Fruit fly (Drosophila melanogaster) whole organism, embryonic: ENCODE results near the gene CG33298.
A peak's percentile ranks its signal among the peaks of the same experiment; 100 is the strongest.

Experiments used
- CG10267 ChIP-seq: fragments of 200-800 bp; sonication (Bioruptor generic); optimal IDR thresholded peaks from 2 replicates; lab custom pipeline; 2018; ENCODE audit warnings: missing biosample characterization, mild to moderate bottlenecking, missing genetic modification characterization, moderate library complexity
- CG10366 ChIP-seq: fragments of 200-800 bp; sonication (Bioruptor generic); IDR thresholded peaks from 2 replicates; pipeline ENCODE4 v1.3.6; 2022; ENCODE audit warnings: missing biosample characterization, missing genetic modification characterization
- CG10462 ChIP-seq: fragments of 200-800 bp; sonication (Bioruptor generic); optimal IDR thresholded peaks from 2 replicates; lab custom pipeline; 2016; ENCODE audit warnings: missing biosample characterization, missing genetic modification characterization
- CG11085 ChIP-seq: fragments of 200-800 bp; sonication (Bioruptor generic); IDR thresholded peaks from 2 replicates; pipeline ENCODE4 v1.3.6; 2022; ENCODE audit warnings: missing biosample characterization, missing genetic modification characterization
- CG11398 ChIP-seq: fragments of 200-800 bp; sonication (Bioruptor generic); optimal IDR thresholded peaks from 2 replicates; lab custom pipeline; 2016; ENCODE audit warnings: missing biosample characterization, missing genetic modification characterization
- CG11560 ChIP-seq: fragments of 200-800 bp; sonication (Bioruptor generic); IDR thresholded peaks from 3 replicates; pipeline ENCODE4 v1.3.6; 2022; ENCODE audit warnings: missing biosample characterization, missing genetic modification characterization
- CG1233 ChIP-seq: fragments of 200-800 bp; sonication (Bioruptor generic); optimal IDR thresholded peaks from 4 replicates; lab custom pipeline; 2018; ENCODE audit warnings: missing biosample characterization, mild to moderate bottlenecking, missing genetic modification characterization
- CG18619 ChIP-seq: fragments of 200-800 bp; sonication (Bioruptor generic); optimal IDR thresholded peaks from 3 replicates; lab custom pipeline; 2017; ENCODE audit warnings: missing biosample characterization, mild to moderate bottlenecking, missing genetic modification characterization
- CG2875 ChIP-seq: fragments of 200-800 bp; sonication (Bioruptor generic); optimal IDR thresholded peaks from 2 replicates; lab custom pipeline; 2017; ENCODE audit warnings: missing biosample characterization, mild to moderate bottlenecking, missing genetic modification characterization, missing genetic modification reagents
- CG4282 ChIP-seq: fragments of 200-800 bp; sonication (Bioruptor generic); optimal IDR thresholded peaks from 2 replicates; lab custom pipeline; 2016; ENCODE audit warnings: missing biosample characterization, missing genetic modification characterization
- CG43689 ChIP-seq: fragments of 200-800 bp; sonication (Bioruptor generic); IDR thresholded peaks from 2 replicates; pipeline ENCODE4 v1.3.6; 2022; ENCODE audit warnings: missing biosample characterization, missing genetic modification characterization
- CG4820 ChIP-seq: fragments of 200-800 bp; sonication (Bioruptor generic); optimal IDR thresholded peaks from 3 replicates; lab custom pipeline; 2016; ENCODE audit warnings: missing biosample characterization, missing genetic modification characterization
- CG5953 ChIP-seq: fragments of 200-800 bp; sonication (Bioruptor generic); IDR thresholded peaks from 2 replicates; pipeline ENCODE4 v1.3.6; 2022; ENCODE audit warnings: missing biosample characterization, missing genetic modification characterization
- CG6791 ChIP-seq: fragments of 200-800 bp; sonication (Bioruptor generic); IDR thresholded peaks from 3 replicates; pipeline ENCODE4 v1.3.6; 2022; ENCODE audit warnings: missing biosample characterization, missing genetic modification characterization; ENCODE audit not compliant: partially characterized antibody
- CG8290 ChIP-seq, 3 experiments: fragments of 200-800 bp; sonication (Bioruptor generic); optimal IDR thresholded peaks; 2 replicates each; lab custom pipeline; 2016 to 2019; ENCODE audit warnings: missing biosample characterization in 3 of 3, missing genetic modification characterization in 3 of 3, mild to moderate bottlenecking in 2 of 3, moderate library complexity in 1 of 3
- CG9817 ChIP-seq: fragments of 200-800 bp; sonication (Bioruptor generic); optimal IDR thresholded peaks from 2 replicates; lab custom pipeline; 2018; ENCODE audit warnings: missing biosample characterization, mild to moderate bottlenecking, missing genetic modification characterization, moderate library complexity
- D ChIP-seq, 2 experiments: fragments of 200-800 bp in 1 of 2; fragments of >200 bp in 1 of 2; sonication (Bioruptor generic) in 1 of 2; optimal IDR thresholded peaks; 2 replicates in 1 of 2; 3 replicates in 1 of 2; lab custom pipeline; 2017; ENCODE audit warnings: mild to moderate bottlenecking in 1 of 2, missing biosample characterization in 1 of 2, missing genetic modification characterization in 1 of 2, missing genetic modification reagents in 1 of 2
- Dek ChIP-seq: fragments of 200-800 bp; sonication (Bioruptor generic); optimal IDR thresholded peaks from 3 replicates; lab custom pipeline; 2019; ENCODE audit warnings: missing biosample characterization, mild to moderate bottlenecking, missing genetic modification characterization, moderate library complexity
- Dref ChIP-seq: fragments of 200-800 bp; sonication (Bioruptor generic); IDR thresholded peaks from 2 replicates; pipeline ENCODE4 v1.3.6; 2022; ENCODE audit warnings: missing biosample characterization, missing genetic modification characterization
- Hand ChIP-seq: fragments of 200-800 bp; sonication (Bioruptor generic); optimal IDR thresholded peaks from 2 replicates; lab custom pipeline; 2017; ENCODE audit warnings: mild to moderate bottlenecking, missing biosample characterization, missing genetic modification reagents, missing genetic modification characterization
- Hmx ChIP-seq: fragments of 200-800 bp; sonication (Bioruptor generic); optimal IDR thresholded peaks from 2 replicates; lab custom pipeline; 2016; ENCODE audit warnings: missing biosample characterization, missing genetic modification characterization
- Meics ChIP-seq: fragments of 200-800 bp; sonication (Bioruptor generic); optimal IDR thresholded peaks from 2 replicates; lab custom pipeline; 2017; ENCODE audit warnings: missing biosample characterization, mild to moderate bottlenecking, missing genetic modification characterization
- Mrtf ChIP-seq: fragments of 200-800 bp; sonication (Bioruptor generic); IDR thresholded peaks from 3 replicates; pipeline ENCODE4 v1.3.6; 2022; ENCODE audit warnings: missing biosample characterization, missing genetic modification characterization
- Nf-YA ChIP-seq: fragments of 200-800 bp; sonication (Bioruptor generic); IDR thresholded peaks from 2 replicates; pipeline ENCODE4 v1.3.6; 2022; ENCODE audit warnings: missing biosample characterization, missing genetic modification characterization
- Oli ChIP-seq: fragments of 200-800 bp; sonication (Bioruptor generic); optimal IDR thresholded peaks from 2 replicates; lab custom pipeline; 2018; ENCODE audit warnings: missing biosample characterization, mild to moderate bottlenecking, missing genetic modification characterization, moderate library complexity
- Ravus ChIP-seq: fragments of 200-800 bp; sonication (Bioruptor generic); IDR thresholded peaks from 2 replicates; pipeline ENCODE4 v1.3.6; 2022; ENCODE audit warnings: missing biosample characterization, missing genetic modification characterization
- Sry-β ChIP-seq: fragments of 200-800 bp; sonication (Bioruptor generic); optimal IDR thresholded peaks from 2 replicates; lab custom pipeline; 2018; ENCODE audit warnings: missing biosample characterization, mild to moderate bottlenecking, missing genetic modification characterization, moderate library complexity
- Sry-δ ChIP-seq: fragments of 200-800 bp; sonication (Bioruptor generic); optimal IDR thresholded peaks from 2 replicates; lab custom pipeline; 2016; ENCODE audit warnings: missing biosample characterization, missing genetic modification characterization
- amos ChIP-seq: fragments of 200-800 bp; sonication (Bioruptor generic); IDR thresholded peaks from 2 replicates; pipeline ENCODE4 v1.3.6; 2022; ENCODE audit warnings: missing biosample characterization, missing genetic modification characterization; ENCODE audit not compliant: partially characterized antibody
- ap ChIP-seq: fragments of 200-800 bp; sonication (Bioruptor generic); IDR thresholded peaks from 2 replicates; pipeline ENCODE4 v1.3.6; 2022; ENCODE audit warnings: missing biosample characterization, missing genetic modification characterization
- ato ChIP-seq: fragments of 200-800 bp; sonication (Bioruptor generic); IDR thresholded peaks from 2 replicates; pipeline ENCODE4 v1.3.6; 2022; ENCODE audit warnings: missing biosample characterization, missing genetic modification characterization; ENCODE audit not compliant: partially characterized antibody
- bcd ChIP-seq: fragments of 200-800 bp; sonication (Bioruptor generic); optimal IDR thresholded peaks from 2 replicates; lab custom pipeline; 2017; ENCODE audit warnings: missing biosample characterization, mild to moderate bottlenecking, missing genetic modification characterization
- croc ChIP-seq: fragments of 200-800 bp; sonication (Bioruptor generic); conservative IDR thresholded peaks from 3 replicates; pipeline ENCODE4 v1.3.6; 2022; ENCODE audit warnings: missing biosample characterization, missing genetic modification characterization
- cwo ChIP-seq: fragments of 200-800 bp; sonication (Bioruptor generic); optimal IDR thresholded peaks from 3 replicates; lab custom pipeline; 2017; ENCODE audit warnings: missing biosample characterization, missing genetic modification characterization, mild to moderate bottlenecking, moderate library complexity, missing genetic modification reagents
- dati ChIP-seq: fragments of 200-800 bp; sonication (Bioruptor generic); IDR thresholded peaks from 2 replicates; pipeline ENCODE4 v1.3.6; 2022; ENCODE audit warnings: missing biosample characterization, missing genetic modification characterization
- emc ChIP-seq: fragments of 200-800 bp; sonication (Bioruptor generic); optimal IDR thresholded peaks from 2 replicates; lab custom pipeline; 2016; ENCODE audit warnings: missing biosample characterization, missing genetic modification characterization
- fu2 ChIP-seq: fragments of 200-800 bp; sonication (Bioruptor generic); optimal IDR thresholded peaks from 2 replicates; lab custom pipeline; 2016; ENCODE audit warnings: missing biosample characterization, missing genetic modification characterization
- gce ChIP-seq: fragments of 200-800 bp; sonication (Bioruptor generic); IDR thresholded peaks from 3 replicates; pipeline ENCODE4 v1.3.6; 2022; ENCODE audit warnings: missing biosample characterization, missing genetic modification characterization
- her ChIP-seq: fragments of 200-800 bp; sonication (Bioruptor generic); optimal IDR thresholded peaks from 2 replicates; lab custom pipeline; 2016; ENCODE audit warnings: missing biosample characterization, missing genetic modification characterization
- kay ChIP-seq: fragments of 200-800 bp; sonication (Bioruptor generic); optimal IDR thresholded peaks from 2 replicates; lab custom pipeline; 2016; ENCODE audit warnings: missing biosample characterization, missing genetic modification characterization
- otp ChIP-seq: fragments of 200-800 bp; sonication (Bioruptor generic); IDR thresholded peaks from 3 replicates; pipeline ENCODE4, ENCODE4 v1.3.6; 2022; ENCODE audit warnings: missing biosample characterization, missing genetic modification characterization
- sd ChIP-seq: fragments of 200-800 bp; sonication (Bioruptor generic); optimal IDR thresholded peaks from 3 replicates; lab custom pipeline; 2018; ENCODE audit warnings: missing biosample characterization, mild to moderate bottlenecking, missing genetic modification characterization, moderate library complexity
- sisA ChIP-seq: fragments of 200-800 bp; sonication (Bioruptor generic); IDR thresholded peaks from 2 replicates; pipeline ENCODE4 v1.3.6; 2022; ENCODE audit warnings: missing biosample characterization, missing genetic modification characterization
- slp2 ChIP-seq: fragments of 200-800 bp; sonication (Bioruptor generic); optimal IDR thresholded peaks from 2 replicates; lab custom pipeline; 2016; ENCODE audit warnings: missing biosample characterization, missing genetic modification characterization
- tap ChIP-seq: fragments of 200-800 bp; optimal IDR thresholded peaks from 3 replicates; lab custom pipeline; 2019; ENCODE audit warnings: missing biosample characterization, mild to moderate bottlenecking, missing genetic modification characterization, moderate library complexity
- tin ChIP-seq: fragments of 200-800 bp; sonication (Bioruptor generic); optimal IDR thresholded peaks from 3 replicates; lab custom pipeline; 2016; ENCODE audit warnings: missing biosample characterization, missing genetic modification characterization
- trh ChIP-seq: fragments of 200-800 bp; sonication (Bioruptor generic); optimal IDR thresholded peaks from 2 replicates; lab custom pipeline; 2016; ENCODE audit warnings: missing biosample characterization, missing genetic modification characterization
- twi ChIP-seq: fragments of 200-800 bp; optimal IDR thresholded peaks from 2 replicates; lab custom pipeline; 2019; ENCODE audit warnings: missing biosample characterization, mild to moderate bottlenecking, missing genetic modification characterization, moderate library complexity
- wor ChIP-seq: fragments of 200-800 bp; sonication (Bioruptor generic); IDR thresholded peaks from 2 replicates; pipeline ENCODE4 v1.3.6; 2022; ENCODE audit warnings: missing biosample characterization, missing genetic modification characterization
- yki ChIP-seq: fragments of >200 bp; optimal IDR thresholded peaks from 3 replicates; lab custom pipeline; 2018
- z ChIP-seq: fragments of 200-800 bp; sonication (Bioruptor generic); IDR thresholded peaks from 3 replicates; pipeline ENCODE4 v1.3.6; 2022; ENCODE audit warnings: missing biosample characterization, missing genetic modification characterization

CG33298 gene

DNA sequence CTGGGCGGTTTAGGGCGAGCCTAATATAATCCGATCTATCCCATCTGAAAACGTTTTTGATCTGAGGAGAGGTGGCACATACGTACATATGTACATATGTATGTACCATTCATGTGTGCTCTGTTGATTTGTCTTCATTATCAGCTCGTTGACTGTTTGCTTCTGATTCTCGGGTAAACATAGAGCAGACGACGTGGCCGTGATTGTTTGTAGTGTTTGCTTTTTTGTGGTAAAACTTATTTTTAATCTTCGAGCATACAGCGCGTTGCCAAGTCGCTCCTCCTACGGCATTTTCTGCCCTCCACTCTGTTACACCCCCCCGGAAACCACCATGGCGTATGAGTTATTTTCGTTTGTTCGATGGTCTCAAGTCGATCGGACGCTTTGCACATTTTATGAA is 30.4 kb downstream of the CG33298 start (continued):
- TF ChIP-seq CG6791 (GFP tag; lab: Robert Waterston, UW): no peak
- peak; percentile 49 for TF ChIP-seq Sry-δ
- no peak for TF ChIP-seq Hmx (GFP tag; lab: Kevin White, UChicago)
- TF ChIP-seq Sry-β (GFP tag; lab: Kevin White, UChicago): peak; percentile 70
- TF ChIP-seq kay: peak; percentile 80
- no peak for TF ChIP-seq D (optimal IDR thresholded peaks at IDR 0.05; lab: Kevin White, UChicago)
- peak; percentile 86 for TF ChIP-seq D (GFP tag; optimal IDR thresholded peaks at IDR 0.05; lab: Kevin White, UChicago)
- peak; percentile 95 for TF ChIP-seq CG11398 (GFP tag; lab: Kevin White, UChicago)
- peak; percentile 73 for TF ChIP-seq CG10462 (GFP tag; lab: Kevin White, UChicago)
- TF ChIP-seq Dek (tag; lab: Kevin White, UChicago): peak; percentile 64
- TF ChIP-seq Oli: peak; percentile 30
- TF ChIP-seq z (GFP tag; lab: Robert Waterston, UW): peak; percentile 80
- TF ChIP-seq yki (lab: Kevin White, UChicago): no peak
- peak; percentile 89 for TF ChIP-seq CG18619 (GFP tag; lab: Kevin White, UChicago)
- TF ChIP-seq CG11085 (GFP tag; lab: Robert Waterston, UW): peak; percentile 59; the same call in 1 of the 2 replicates
- peak; percentile 66 for TF ChIP-seq trh
- TF ChIP-seq CG1233 (GFP tag; lab: Kevin White, UChicago): peak; percentile 95
- peak; percentile 53 for TF ChIP-seq fu2
- peak; percentile 86 for TF ChIP-seq cwo (GFP tag; lab: Kevin White, UChicago)
- TF ChIP-seq Mrtf (GFP tag; lab: Robert Waterston, UW): peak; percentile 74; the same call in 2 of the 3 replicates
- TF ChIP-seq Dref (GFP tag; lab: Robert Waterston, UW): no peak
- peak; percentile 69 for TF ChIP-seq Hand (GFP tag; lab: Kevin White, UChicago)
- peak; percentile 91 for TF ChIP-seq her (GFP tag; lab: Kevin White, UChicago)
- TF ChIP-seq bcd (GFP tag; lab: Kevin White, UChicago): peak; percentile 83
- TF ChIP-seq CG4282: peak; percentile 81
- TF ChIP-seq CG10366 (GFP tag; lab: Robert Waterston, UW): peak; percentile 70
- peak; percentile 73 for TF ChIP-seq CG5953 (GFP tag; lab: Robert Waterston, UW)
- peak; percentile 96 for TF ChIP-seq CG2875 (GFP tag; lab: Kevin White, UChicago)
- TF ChIP-seq sisA (GFP tag; lab: Robert Waterston, UW): no peak
- peak; percentile 89 for TF ChIP-seq sd (tag; lab: Kevin White, UChicago)
- peak; percentile 81 for TF ChIP-seq CG8290 (GFP tag; optimal IDR thresholded peaks at IDR 0.05; lab: Kevin White, UChicago)
- TF ChIP-seq CG8290 (tag; optimal IDR thresholded peaks at IDR 0.05; lab: Kevin White, UChicago): peak; percentile 95 to 96
- peak; percentile 27; the same call in 1 of the 2 replicates for TF ChIP-seq ap
- no peak for TF ChIP-seq ato (GFP tag; lab: Robert Waterston, UW)
- peak; percentile 59 for TF ChIP-seq CG9817
- TF ChIP-seq tap (tag; lab: Kevin White, UChicago): peak; percentile 74
- TF ChIP-seq emc: peak; percentile 61
- TF ChIP-seq slp2 (GFP tag; lab: Kevin White, UChicago): peak; percentile 71
- TF ChIP-seq Nf-YA (GFP tag; lab: Robert Waterston, UW): peak; percentile 73
- TF ChIP-seq croc (GFP tag; lab: Robert Waterston, UW): peak; percentile 34; the same call in 1 of the 3 replicates
- TF ChIP-seq CG11560: no peak
- TF ChIP-seq Meics: peak; percentile 88
- no peak for TF ChIP-seq Ravus
- TF ChIP-seq dati: peak; percentile 40; the same call in 1 of the 2 replicates
- peak; percentile 37 for TF ChIP-seq tin (GFP tag; lab: Kevin White, UChicago)
- peak; percentile 81 for TF ChIP-seq twi (tag; lab: Kevin White, UChicago)
- no peak for TF ChIP-seq amos (GFP tag; lab: Robert Waterston, UW)
- peak; percentile 91 for TF ChIP-seq gce (GFP tag; lab: Robert Waterston, UW)
- peak; percentile 33 for TF ChIP-seq CG10267
- peak; percentile 73 for TF ChIP-seq CG43689
- peak; percentile 93 for TF ChIP-seq otp (GFP tag; lab: Robert Waterston, UW)
- peak; percentile 76 for TF ChIP-seq CG4820 (GFP tag; lab: Kevin White, UChicago)
- TF ChIP-seq wor: no peak
